Worm (Caenorhabditis elegans) whole organism, L2 larva: ENCODE measurements around the gene cdr-2.
A peak's percentile ranks its signal among the peaks of the same experiment; 100 is the strongest.

Source experiments
- ceh-82 ChIP-seq: fragments of 150-350 bp; optimal IDR thresholded peaks from 2 replicates; lab custom pipeline; 2014; ENCODE audit warnings: missing biosample characterization, missing genetic modification characterization
- elt-3 ChIP-seq: sonication (generic microtip); optimal IDR thresholded peaks from 2 replicates; lab custom pipeline; 2017; ENCODE audit warnings: missing biosample characterization, missing genetic modification characterization
- lin-39 ChIP-seq: fragments of 150-350 bp; optimal IDR thresholded peaks from 2 replicates; lab custom pipeline; 2014; ENCODE audit warnings: missing biosample characterization, missing genetic modification reagents, missing genetic modification characterization
- lsy-2 ChIP-seq, 2 experiments: fragments of 150-350 bp in 1 of 2; sonication (generic microtip) in 1 of 2; optimal IDR thresholded peaks; 2 replicates each; lab custom pipeline; 2014 to 2017; ENCODE audit warnings: missing biosample characterization in 2 of 2, missing genetic modification characterization in 2 of 2
- mab-5 ChIP-seq: fragments of 150-350 bp; optimal IDR thresholded peaks from 2 replicates; lab custom pipeline; 2014; ENCODE audit warnings: missing biosample characterization, missing genetic modification characterization
- nhr-77 ChIP-seq: fragments of 150-350 bp; optimal IDR thresholded peaks from 2 replicates; lab custom pipeline; 2014; ENCODE audit warnings: missing biosample characterization, missing genetic modification characterization
- unc-39 ChIP-seq: fragments of 150-350 bp; optimal IDR thresholded peaks from 2 replicates; lab custom pipeline; 2014; ENCODE audit warnings: missing biosample characterization, missing genetic modification characterization

DNA sequence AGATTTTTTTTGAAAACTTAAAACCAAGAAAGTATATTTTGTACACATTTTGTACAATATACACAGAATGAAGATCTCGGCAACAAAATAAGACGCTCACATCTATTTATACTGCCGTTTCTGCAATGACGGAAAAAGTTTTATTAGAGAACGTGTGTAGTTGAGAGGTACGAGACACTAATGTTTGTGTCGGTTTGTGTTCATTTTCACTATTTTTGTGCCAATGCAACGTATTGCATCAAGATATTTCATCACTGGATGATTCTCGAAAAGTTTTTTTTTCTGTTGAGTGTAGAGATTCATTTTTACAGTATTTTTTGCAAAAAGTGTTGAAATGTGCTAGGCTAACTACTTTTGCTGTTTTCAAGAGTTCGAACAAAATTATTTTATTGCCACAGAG is 6.5 kb downstream of the cdr-2 start:
- TF ChIP-seq lsy-2 (tag; optimal IDR thresholded peaks at IDR 0.05; lab: Kevin White, UChicago) (peak in 1 of 2 experiments; percentile 48), unc-39 (tag; lab: Kevin White, UChicago) (no peak), mab-5 (tag; lab: Kevin White, UChicago) (no peak), elt-3 (tag; lab: Kevin White, UChicago) (no peak), ceh-82 (tag; lab: Kevin White, UChicago) (no peak), nhr-77 (tag; lab: Kevin White, UChicago) (no peak), lin-39 (no peak)
